Fruit fly (Drosophila melanogaster) whole organism: ENCODE data around the gene Hrd3.

Experiments used
- CG8478 ChIP-seq: fragments of >200 bp; optimal IDR thresholded peaks from 2 replicates; lab custom pipeline; 2018; ENCODE audit warnings: inconsistent platforms
- EcR ChIP-seq, 2 experiments: fragments of >200 bp; optimal IDR thresholded peaks; 2 replicates each; lab custom pipeline; 2017; ENCODE audit warnings: missing biosample characterization in 2 of 2, missing genetic modification characterization in 2 of 2, missing genetic modification reagents in 2 of 2
- psq ChIP-seq: fragments of >200 bp; optimal IDR thresholded peaks from 2 replicates; lab custom pipeline; 2017

DNA sequence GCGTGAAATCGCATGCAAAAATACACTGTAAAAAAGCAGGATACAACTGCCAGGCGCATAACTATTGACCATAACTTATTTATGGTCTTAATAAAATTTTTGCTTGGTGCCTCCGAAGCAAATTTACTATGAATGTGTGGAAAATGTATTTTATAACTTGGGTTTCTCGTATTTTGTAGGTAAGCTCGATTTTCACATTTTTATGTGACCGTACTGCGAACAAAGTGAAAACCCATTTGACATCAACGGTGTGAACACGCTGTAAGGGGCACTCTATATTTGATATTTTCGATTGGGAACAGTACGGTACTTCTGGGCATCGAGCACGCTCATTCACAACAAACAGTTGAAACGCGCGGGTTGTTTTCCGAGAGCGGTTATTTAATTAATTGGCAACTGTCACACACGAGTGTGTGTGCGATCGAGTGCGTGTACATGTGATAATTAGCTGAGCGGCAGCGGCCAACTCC is 23.1 kb upstream of the Hrd3 start, which contains the start of the genes Nup98-96 and mbc:
- TF ChIP-seq CG8478 (lab: Kevin White, UChicago) (no peak), EcR (GFP tag; optimal IDR thresholded peaks at IDR 0.05; lab: Kevin White, UChicago) (no peak), psq (no peak)
